Fruit fly (Drosophila melanogaster) whole organism, prepupa: ENCODE measurements around the gene CG45089.

Experiments used
- Blimp-1 ChIP-seq: fragments of 200-800 bp; sonication (Bioruptor generic); optimal IDR thresholded peaks from 3 replicates; lab custom pipeline; 2017; ENCODE audit warnings: missing biosample characterization, missing genetic modification characterization, mild to moderate bottlenecking, moderate library complexity, missing genetic modification reagents
- CG10631 ChIP-seq: fragments of 200-800 bp; sonication (Bioruptor generic); optimal IDR thresholded peaks from 2 replicates; lab custom pipeline; 2016; ENCODE audit warnings: missing biosample characterization, missing genetic modification characterization
- CG10669 ChIP-seq: fragments of 200-800 bp; sonication (Bioruptor generic); optimal IDR thresholded peaks from 3 replicates; lab custom pipeline; 2018; ENCODE audit warnings: missing biosample characterization, mild to moderate bottlenecking, missing genetic modification characterization, moderate library complexity
- CG11294 ChIP-seq: fragments of 200-800 bp; sonication (Bioruptor generic); IDR thresholded peaks from 2 replicates; pipeline ENCODE4 v1.3.6; 2022; ENCODE audit warnings: missing biosample characterization, missing genetic modification characterization
- CG11762 ChIP-seq: fragments of 200-800 bp; sonication (Bioruptor generic); optimal IDR thresholded peaks from 3 replicates; lab custom pipeline; 2016; ENCODE audit warnings: missing biosample characterization, missing genetic modification characterization; ENCODE audit not compliant: insufficient read depth
- CG11902 ChIP-seq: fragments of 200-800 bp; sonication (Bioruptor generic); optimal IDR thresholded peaks from 3 replicates; lab custom pipeline; 2016; ENCODE audit warnings: missing biosample characterization, missing genetic modification characterization
- CG15336 ChIP-seq: fragments of 200-800 bp; sonication (Bioruptor generic); IDR thresholded peaks from 2 replicates; pipeline ENCODE4 v1.3.6; 2022; ENCODE audit warnings: missing biosample characterization, missing genetic modification characterization
- CG1621 ChIP-seq: fragments of 200-800 bp; sonication (Bioruptor generic); optimal IDR thresholded peaks from 3 replicates; lab custom pipeline; 2018; ENCODE audit warnings: missing biosample characterization, mild to moderate bottlenecking, missing genetic modification characterization
- CG16779 ChIP-seq: fragments of 200-800 bp; sonication (Bioruptor generic); optimal IDR thresholded peaks from 3 replicates; lab custom pipeline; 2017; ENCODE audit warnings: missing biosample characterization, mild to moderate bottlenecking, missing genetic modification characterization
- CG32006 ChIP-seq: fragments of 200-800 bp; sonication (Bioruptor generic); optimal IDR thresholded peaks from 3 replicates; lab custom pipeline; 2017; ENCODE audit warnings: missing biosample characterization, mild to moderate bottlenecking, missing genetic modification characterization
- CG3919 ChIP-seq: fragments of 200-800 bp; sonication (Bioruptor generic); optimal IDR thresholded peaks from 3 replicates; lab custom pipeline; 2016; ENCODE audit warnings: missing biosample characterization, missing genetic modification characterization
- CG6163 ChIP-seq: fragments of 200-800 bp; sonication (Bioruptor generic); IDR thresholded peaks from 3 replicates; pipeline ENCODE4 v1.3.6; 2022; ENCODE audit warnings: missing biosample characterization, missing genetic modification characterization
- CG6276 ChIP-seq: fragments of 200-800 bp; sonication (Bioruptor generic); optimal IDR thresholded peaks from 2 replicates; lab custom pipeline; 2017; ENCODE audit warnings: missing biosample characterization, mild to moderate bottlenecking, missing genetic modification characterization
- CG6792 ChIP-seq: fragments of 200-800 bp; sonication (Bioruptor generic); optimal IDR thresholded peaks from 3 replicates; lab custom pipeline; 2016; ENCODE audit warnings: missing biosample characterization, missing genetic modification characterization
- CG6808 ChIP-seq: fragments of 200-800 bp; sonication (Bioruptor generic); optimal IDR thresholded peaks from 3 replicates; lab custom pipeline; 2017; ENCODE audit warnings: missing biosample characterization, missing genetic modification characterization, mild to moderate bottlenecking, moderate library complexity, missing genetic modification reagents
- CG6854 ChIP-seq: fragments of 200-800 bp; sonication (Bioruptor generic); optimal IDR thresholded peaks from 2 replicates; lab custom pipeline; 2017; ENCODE audit warnings: missing biosample characterization, mild to moderate bottlenecking, missing genetic modification characterization
- CG7368 ChIP-seq: fragments of 200-800 bp; sonication (Bioruptor generic); optimal IDR thresholded peaks from 3 replicates; lab custom pipeline; 2016; ENCODE audit warnings: missing biosample characterization, missing genetic modification characterization
- CG8119 ChIP-seq: fragments of 200-800 bp; sonication (Bioruptor generic); IDR thresholded peaks from 3 replicates; pipeline ENCODE4 v1.3.6; 2022; ENCODE audit warnings: missing biosample characterization, missing genetic modification characterization
- CG8632 ChIP-seq: fragments of 200-800 bp; sonication (Bioruptor generic); optimal IDR thresholded peaks from 3 replicates; lab custom pipeline; 2016; ENCODE audit warnings: missing biosample characterization, missing genetic modification characterization
- Eip75B ChIP-seq: fragments of 200-800 bp; sonication (Bioruptor generic); optimal IDR thresholded peaks from 3 replicates; lab custom pipeline; 2016; ENCODE audit warnings: missing biosample characterization, missing genetic modification characterization
- Eip78C ChIP-seq: fragments of 200-800 bp; sonication (Bioruptor generic); peaks from one replicate; lab custom pipeline; 2016; ENCODE audit warnings: missing biosample characterization, missing genetic modification characterization
- Eip93F ChIP-seq: fragments of 200-800 bp; sonication (Bioruptor generic); optimal IDR thresholded peaks from 2 replicates; lab custom pipeline; 2016; ENCODE audit warnings: missing biosample characterization, mild to moderate bottlenecking, missing genetic modification characterization
- Ets21C ChIP-seq: fragments of 200-800 bp; sonication (Bioruptor generic); optimal IDR thresholded peaks from 3 replicates; lab custom pipeline; 2016; ENCODE audit warnings: missing biosample characterization, missing genetic modification characterization
- Gug ChIP-seq: fragments of 200-800 bp; sonication (Bioruptor generic); IDR thresholded peaks from 2 replicates; pipeline ENCODE4 v1.3.6; 2022; ENCODE audit warnings: missing biosample characterization, missing genetic modification characterization
- Hr4 ChIP-seq: fragments of 200-800 bp; sonication (Bioruptor generic); optimal IDR thresholded peaks from 3 replicates; lab custom pipeline; 2016; ENCODE audit warnings: missing biosample characterization, missing genetic modification characterization
- Lpt ChIP-seq: fragments of 200-800 bp; sonication (Bioruptor generic); optimal IDR thresholded peaks from 3 replicates; lab custom pipeline; 2016; ENCODE audit warnings: missing biosample characterization, missing genetic modification characterization
- Met ChIP-seq: fragments of 200-800 bp; sonication (Bioruptor generic); optimal IDR thresholded peaks from 3 replicates; lab custom pipeline; 2016; ENCODE audit warnings: missing biosample characterization, missing genetic modification characterization
- OdsH ChIP-seq: fragments of 200-800 bp; sonication (Bioruptor generic); optimal IDR thresholded peaks from 3 replicates; lab custom pipeline; 2016; ENCODE audit warnings: missing biosample characterization, missing genetic modification characterization
- Smox ChIP-seq: fragments of 200-800 bp; sonication (Bioruptor generic); optimal IDR thresholded peaks from 3 replicates; lab custom pipeline; 2016; ENCODE audit warnings: missing biosample characterization, missing genetic modification characterization
- Sox102F ChIP-seq: fragments of 200-800 bp; sonication (Bioruptor generic); optimal IDR thresholded peaks from 2 replicates; lab custom pipeline; 2016; ENCODE audit warnings: missing biosample characterization, mild to moderate bottlenecking, missing genetic modification characterization
- Sox14 ChIP-seq: fragments of 200-800 bp; sonication (Bioruptor generic); optimal IDR thresholded peaks from 3 replicates; lab custom pipeline; 2016; ENCODE audit warnings: missing biosample characterization, missing genetic modification characterization
- Sox15 ChIP-seq: fragments of 200-800 bp; sonication (Bioruptor generic); optimal IDR thresholded peaks from 3 replicates; lab custom pipeline; 2016; ENCODE audit warnings: missing biosample characterization, missing genetic modification characterization
- achi ChIP-seq: fragments of 200-800 bp; sonication (Bioruptor generic); optimal IDR thresholded peaks from 3 replicates; lab custom pipeline; 2016; ENCODE audit warnings: missing biosample characterization, missing genetic modification characterization
- dac ChIP-seq: fragments of 200-800 bp; sonication (Bioruptor generic); optimal IDR thresholded peaks from 2 replicates; lab custom pipeline; 2017; ENCODE audit warnings: missing biosample characterization, mild to moderate bottlenecking, missing genetic modification characterization
- eg ChIP-seq: fragments of 200-800 bp; sonication (Bioruptor generic); IDR thresholded peaks from 3 replicates; pipeline ENCODE4 v1.3.6; 2022; ENCODE audit warnings: missing biosample characterization, missing genetic modification characterization
- esn ChIP-seq: fragments of 200-800 bp; sonication (Bioruptor generic); optimal IDR thresholded peaks from 2 replicates; lab custom pipeline; 2016; ENCODE audit warnings: missing biosample characterization, mild to moderate bottlenecking, missing genetic modification characterization, moderate library complexity
- fd59A ChIP-seq: fragments of 200-800 bp; sonication (Bioruptor generic); optimal IDR thresholded peaks from 2 replicates; lab custom pipeline; 2017; ENCODE audit warnings: missing biosample characterization, mild to moderate bottlenecking, missing genetic modification characterization, missing genetic modification reagents
- fkh ChIP-seq: fragments of 200-800 bp; sonication (Bioruptor generic); optimal IDR thresholded peaks from 3 replicates; lab custom pipeline; 2017; ENCODE audit warnings: missing biosample characterization, mild to moderate bottlenecking, missing genetic modification characterization, moderate library complexity
- lz ChIP-seq: fragments of 200-800 bp; sonication (Bioruptor generic); optimal IDR thresholded peaks from 3 replicates; lab custom pipeline; 2016; ENCODE audit warnings: missing biosample characterization, missing genetic modification characterization
- pdm3 ChIP-seq: fragments of 200-800 bp; sonication (Bioruptor generic); optimal IDR thresholded peaks from 3 replicates; lab custom pipeline; 2016; ENCODE audit warnings: missing biosample characterization, missing genetic modification characterization
- salr ChIP-seq, 2 experiments: fragments of 200-800 bp; sonication (Bioruptor generic); optimal IDR thresholded peaks; 3 replicates each; lab custom pipeline; 2016 to 2018; ENCODE audit warnings: missing biosample characterization in 2 of 2, missing genetic modification characterization in 2 of 2, mild to moderate bottlenecking in 1 of 2
- svp ChIP-seq: fragments of 200-800 bp; sonication (Bioruptor generic); peaks from one replicate; lab custom pipeline; 2016; ENCODE audit warnings: missing biosample characterization, missing genetic modification characterization
- vri ChIP-seq: fragments of 200-800 bp; sonication (Bioruptor generic); optimal IDR thresholded peaks from 3 replicates; lab custom pipeline; 2016; ENCODE audit warnings: missing biosample characterization, mild to moderate bottlenecking, missing genetic modification characterization

The CG45089 gene

dm6 chrX:7893411-7894122 lies at the start of gene CG45089, which contains the start of the genes ND-MNLL and p115 (continued):
- TF ChIP-seq Gug (GFP tag; lab: Robert Waterston, UW): no peak
- no peak for TF ChIP-seq CG6276 (GFP tag; lab: Kevin White, UChicago)
- TF ChIP-seq OdsH (GFP tag; lab: Kevin White, UChicago): peak; percentile 45
- no peak for TF ChIP-seq Lpt (GFP tag; lab: Kevin White, UChicago)
- no peak for TF ChIP-seq CG7368 (GFP tag; lab: Kevin White, UChicago)
- peak; percentile 57 for TF ChIP-seq Smox (GFP tag; lab: Kevin White, UChicago)
- peak; percentile 1 for TF ChIP-seq CG11902 (GFP tag; lab: Kevin White, UChicago)
- no peak for TF ChIP-seq CG6854 (GFP tag; lab: Kevin White, UChicago)
- TF ChIP-seq fd59A (GFP tag; lab: Kevin White, UChicago): no peak

- TF ChIP-seq Sox14: no peak
- TF ChIP-seq CG10669 (GFP tag; lab: Kevin White, UChicago): no peak
- TF ChIP-seq Eip93F: no peak
- TF ChIP-seq Hr4 (GFP tag; lab: Kevin White, UChicago): no peak
- TF ChIP-seq Sox102F (GFP tag; lab: Kevin White, UChicago): no peak
- peak; percentile 51 for TF ChIP-seq svp (GFP tag; lab: Kevin White, UChicago)
- TF ChIP-seq Eip75B (GFP tag; lab: Kevin White, UChicago): peak; percentile 36
- no peak for TF ChIP-seq eg
- TF ChIP-seq Blimp-1 (GFP tag; lab: Kevin White, UChicago): no peak
- TF ChIP-seq salr (GFP tag; optimal IDR thresholded peaks at IDR 0.05; lab: Kevin White, UChicago): no peak
- TF ChIP-seq esn (GFP tag; lab: Kevin White, UChicago): peak; percentile 45
- no peak for TF ChIP-seq CG10631
- 0 out of 3 replicates have a peak, but pooled peaks have one; percentile 4 for TF ChIP-seq CG6163 (GFP tag; lab: Robert Waterston, UW)
- no peak for TF ChIP-seq CG16779 (tag; lab: Kevin White, UChicago)
- no peak for TF ChIP-seq CG6808
- no peak for TF ChIP-seq CG15336
- TF ChIP-seq Sox15 (GFP tag; lab: Kevin White, UChicago): no peak
- TF ChIP-seq CG8632 (GFP tag; lab: Kevin White, UChicago): no peak
- TF ChIP-seq lz (GFP tag; lab: Kevin White, UChicago): no peak
- no peak for TF ChIP-seq CG1621 (tag; lab: Kevin White, UChicago)
- peak; percentile 62 for TF ChIP-seq Eip78C (GFP tag; lab: Kevin White, UChicago)
- TF ChIP-seq dac (GFP tag; lab: Kevin White, UChicago): no peak
These were observed 44.8 kb upstream of the CG45089 start for dm6 chrX:7938482-7938804.

- TF ChIP-seq CG6808: peak; percentile 78
- peak; percentile 91 for TF ChIP-seq lz (GFP tag; lab: Kevin White, UChicago)
- TF ChIP-seq Ets21C: peak; percentile 83
- peak; percentile 80 for TF ChIP-seq OdsH (GFP tag; lab: Kevin White, UChicago)
- peak; percentile 67 for TF ChIP-seq CG7368 (GFP tag; lab: Kevin White, UChicago)
- TF ChIP-seq CG6792 (GFP tag; lab: Kevin White, UChicago): peak; percentile 87
- peak; percentile 87 for TF ChIP-seq CG8119 (GFP tag; lab: Robert Waterston, UW)
- TF ChIP-seq fkh (GFP tag; lab: Kevin White, UChicago): no peak
- peak; percentile 79 for TF ChIP-seq CG3919
- TF ChIP-seq vri: peak; percentile 39
- peak; percentile 26 for TF ChIP-seq CG6854 (GFP tag; lab: Kevin White, UChicago)
- peak; percentile 81 for TF ChIP-seq CG11294 (GFP tag; lab: Robert Waterston, UW)
- peak; percentile 50 for TF ChIP-seq Lpt (GFP tag; lab: Kevin White, UChicago)
- peak; percentile 78 for TF ChIP-seq CG11762 (GFP tag; lab: Kevin White, UChicago)
- peak; percentile 85 for TF ChIP-seq CG10631
- TF ChIP-seq Eip75B (GFP tag; lab: Kevin White, UChicago): peak; percentile 84
- peak; percentile 95 for TF ChIP-seq svp (GFP tag; lab: Kevin White, UChicago)
- TF ChIP-seq CG15336: peak; percentile 85
- TF ChIP-seq Eip78C (GFP tag; lab: Kevin White, UChicago): peak; percentile 93
- peak; percentile 83 for TF ChIP-seq achi (GFP tag; lab: Kevin White, UChicago)
- TF ChIP-seq CG6276 (GFP tag; lab: Kevin White, UChicago): peak; percentile 89
- peak; percentile 89 for TF ChIP-seq Met (GFP tag; lab: Kevin White, UChicago)
- peak; percentile 96 for TF ChIP-seq CG32006
- TF ChIP-seq Eip93F: no peak
- TF ChIP-seq salr (GFP tag; optimal IDR thresholded peaks at IDR 0.05; lab: Kevin White, UChicago): peak; percentile 22 to 83
- peak; percentile 88 for TF ChIP-seq Sox14
- peak; percentile 86 for TF ChIP-seq pdm3 (GFP tag; lab: Kevin White, UChicago)
- peak; percentile 57 for TF ChIP-seq CG1621 (tag; lab: Kevin White, UChicago)
These were observed 44.2 kb upstream of the CG45089 start for dm6 chrX:7937588-7938481.
